Fruit fly (Drosophila melanogaster) whole organism, embryonic: ENCODE data around the gene CG1703.

Source experiments
- Aef1 ChIP-seq: fragments of 200-800 bp; sonication (Bioruptor generic); IDR thresholded peaks from 3 replicates; pipeline ENCODE4 v1.3.6; 2022; ENCODE audit warnings: missing biosample characterization, missing genetic modification characterization
- Atf6 ChIP-seq: fragments of 200-800 bp; sonication (Bioruptor generic); IDR thresholded peaks from 2 replicates; pipeline ENCODE4 v1.3.6; 2022; ENCODE audit warnings: missing biosample characterization, missing genetic modification characterization
- CG10543 ChIP-seq: fragments of 200-800 bp; sonication (Bioruptor generic); optimal IDR thresholded peaks from 3 replicates; lab custom pipeline; 2017; ENCODE audit warnings: missing biosample characterization, mild to moderate bottlenecking, missing genetic modification characterization, moderate library complexity
- CG12391 ChIP-seq: fragments of 200-800 bp; sonication (Bioruptor generic); optimal IDR thresholded peaks from 3 replicates; lab custom pipeline; 2018; ENCODE audit warnings: missing biosample characterization, mild to moderate bottlenecking, missing genetic modification characterization, moderate library complexity
- CG12744 ChIP-seq: fragments of 200-800 bp; sonication (Bioruptor generic); optimal IDR thresholded peaks from 2 replicates; lab custom pipeline; 2016; ENCODE audit warnings: missing biosample characterization, missing genetic modification characterization
- CG13296 ChIP-seq: fragments of 200-800 bp; sonication (Bioruptor generic); optimal IDR thresholded peaks from 3 replicates; lab custom pipeline; 2018; ENCODE audit warnings: missing biosample characterization, mild to moderate bottlenecking, missing genetic modification characterization
- CG14710 ChIP-seq: fragments of 200-800 bp; sonication (Bioruptor generic); optimal IDR thresholded peaks from 3 replicates; lab custom pipeline; 2019; ENCODE audit warnings: missing biosample characterization, mild to moderate bottlenecking, missing genetic modification characterization, moderate library complexity
- CG15696 ChIP-seq: fragments of 200-800 bp; sonication (Bioruptor generic); optimal IDR thresholded peaks from 2 replicates; lab custom pipeline; 2019; ENCODE audit warnings: missing biosample characterization, mild to moderate bottlenecking, missing genetic modification characterization, moderate library complexity
- CG1792 ChIP-seq: fragments of 200-800 bp; sonication (Bioruptor generic); optimal IDR thresholded peaks from 2 replicates; lab custom pipeline; 2016; ENCODE audit warnings: missing biosample characterization, missing genetic modification characterization
- CG31388 ChIP-seq: fragments of 200-800 bp; sonication (Bioruptor generic); optimal IDR thresholded peaks from 2 replicates; lab custom pipeline; 2016; ENCODE audit warnings: missing biosample characterization, missing genetic modification characterization
- CG32532 ChIP-seq: fragments of 200-800 bp; sonication (Bioruptor generic); IDR thresholded peaks from 2 replicates; pipeline ENCODE4 v1.3.6; 2022; ENCODE audit warnings: missing biosample characterization, missing genetic modification characterization
- CG33557 ChIP-seq: fragments of 200-800 bp; sonication (Bioruptor generic); optimal IDR thresholded peaks from 2 replicates; lab custom pipeline; 2019; ENCODE audit warnings: missing biosample characterization, mild to moderate bottlenecking, missing genetic modification characterization, moderate library complexity
- CG34224 ChIP-seq: fragments of 200-800 bp; sonication (Bioruptor generic); IDR thresholded peaks from 3 replicates; pipeline ENCODE4 v1.3.6; 2022; ENCODE audit warnings: missing biosample characterization, missing genetic modification characterization; ENCODE audit not compliant: partially characterized antibody
- CG4360 ChIP-seq: fragments of 200-800 bp; sonication (Bioruptor generic); IDR thresholded peaks from 2 replicates; pipeline ENCODE4 v1.3.6; 2022; ENCODE audit warnings: missing biosample characterization, missing genetic modification characterization
- CG43689 ChIP-seq: fragments of 200-800 bp; sonication (Bioruptor generic); IDR thresholded peaks from 2 replicates; pipeline ENCODE4 v1.3.6; 2022; ENCODE audit warnings: missing biosample characterization, missing genetic modification characterization
- CG6272 ChIP-seq: fragments of 200-800 bp; sonication (Bioruptor generic); IDR thresholded peaks from 2 replicates; pipeline ENCODE4 v1.3.6; 2022; ENCODE audit warnings: missing biosample characterization, missing genetic modification characterization
- CG7928 ChIP-seq: fragments of 200-800 bp; sonication (Bioruptor generic); optimal IDR thresholded peaks from 2 replicates; lab custom pipeline; 2017; ENCODE audit warnings: missing biosample characterization, mild to moderate bottlenecking, missing genetic modification characterization
- CG7987 ChIP-seq: fragments of 200-800 bp; sonication (Bioruptor generic); optimal IDR thresholded peaks from 2 replicates; lab custom pipeline; 2018; ENCODE audit warnings: missing biosample characterization, mild to moderate bottlenecking, missing genetic modification characterization, moderate library complexity
- CG8290 ChIP-seq, 3 experiments: fragments of 200-800 bp; sonication (Bioruptor generic); optimal IDR thresholded peaks; 2 replicates each; lab custom pipeline; 2016 to 2019; ENCODE audit warnings: missing biosample characterization in 3 of 3, missing genetic modification characterization in 3 of 3, mild to moderate bottlenecking in 2 of 3, moderate library complexity in 1 of 3
- CG9437 ChIP-seq: fragments of 200-800 bp; sonication (Bioruptor generic); optimal IDR thresholded peaks from 2 replicates; lab custom pipeline; 2018; ENCODE audit warnings: missing biosample characterization, mild to moderate bottlenecking, missing genetic modification characterization
- CrebB ChIP-seq: fragments of 200-800 bp; sonication (Bioruptor generic); optimal IDR thresholded peaks from 3 replicates; lab custom pipeline; 2018; ENCODE audit warnings: missing biosample characterization, mild to moderate bottlenecking, missing genetic modification characterization
- Dad ChIP-seq: fragments of 200-800 bp; sonication (Bioruptor generic); optimal IDR thresholded peaks from 3 replicates; lab custom pipeline; 2016; ENCODE audit warnings: missing biosample characterization, missing genetic modification characterization
- Dip3 ChIP-seq: fragments of 200-800 bp; sonication (Bioruptor generic); optimal IDR thresholded peaks from 3 replicates; lab custom pipeline; 2016; ENCODE audit warnings: missing biosample characterization, missing genetic modification characterization
- Fer1 ChIP-seq: fragments of 200-800 bp; sonication (Bioruptor generic); optimal IDR thresholded peaks from 2 replicates; lab custom pipeline; 2017; ENCODE audit warnings: missing biosample characterization, mild to moderate bottlenecking, missing genetic modification characterization
- H2.0 ChIP-seq: fragments of 200-800 bp; sonication (Bioruptor generic); IDR thresholded peaks from 2 replicates; pipeline ENCODE4 v1.3.6; 2022; ENCODE audit warnings: missing biosample characterization, missing genetic modification characterization
- Lhr ChIP-seq: fragments of 200-800 bp; sonication (Bioruptor generic); optimal IDR thresholded peaks from 3 replicates; lab custom pipeline; 2017; ENCODE audit warnings: mild to moderate bottlenecking, missing biosample characterization, missing genetic modification reagents, missing genetic modification characterization
- Poxn ChIP-seq: fragments of 200-800 bp; sonication (Bioruptor generic); IDR thresholded peaks from 2 replicates; pipeline ENCODE4 v1.3.6; 2022; ENCODE audit warnings: missing biosample characterization, missing genetic modification characterization
- Ptx1 ChIP-seq: fragments of 200-800 bp; sonication (Bioruptor generic); IDR thresholded peaks from 2 replicates; pipeline ENCODE4 v1.3.6; 2022; ENCODE audit warnings: missing biosample characterization, missing genetic modification characterization
- Sox100B ChIP-seq: fragments of 200-800 bp; sonication (Bioruptor generic); optimal IDR thresholded peaks from 3 replicates; lab custom pipeline; 2018; ENCODE audit warnings: missing biosample characterization, mild to moderate bottlenecking, missing genetic modification characterization
- Spps ChIP-seq: fragments of 200-800 bp; sonication (Bioruptor generic); optimal IDR thresholded peaks from 2 replicates; lab custom pipeline; 2018; ENCODE audit warnings: missing biosample characterization, mild to moderate bottlenecking, missing genetic modification characterization
- crc ChIP-seq: fragments of 200-800 bp; sonication (Bioruptor generic); optimal IDR thresholded peaks from 2 replicates; lab custom pipeline; 2016; ENCODE audit warnings: missing biosample characterization, missing genetic modification characterization
- crp ChIP-seq, 2 experiments: fragments of 200-800 bp; sonication (Bioruptor generic); optimal IDR thresholded peaks; 2 replicates in 1 of 2; 3 replicates in 1 of 2; lab custom pipeline; 2017; ENCODE audit warnings: missing biosample characterization in 2 of 2, missing genetic modification characterization in 2 of 2, mild to moderate bottlenecking in 1 of 2, moderate library complexity in 1 of 2
- disco-r ChIP-seq: fragments of 200-800 bp; sonication (Bioruptor generic); optimal IDR thresholded peaks from 2 replicates; lab custom pipeline; 2016; ENCODE audit warnings: missing biosample characterization, missing genetic modification characterization
- en ChIP-seq: fragments of 200-800 bp; sonication (Bioruptor generic); optimal IDR thresholded peaks from 2 replicates; lab custom pipeline; 2016; ENCODE audit warnings: missing biosample characterization, missing genetic modification characterization
- ewg ChIP-seq: fragments of 200-800 bp; sonication (Bioruptor generic); optimal IDR thresholded peaks from 3 replicates; lab custom pipeline; 2017; ENCODE audit warnings: mild to moderate bottlenecking, missing biosample characterization, missing genetic modification reagents, missing genetic modification characterization
- fru ChIP-seq: fragments of >200 bp; optimal IDR thresholded peaks from 2 replicates; lab custom pipeline; 2017
- gfzf ChIP-seq: fragments of 200-800 bp; sonication (Bioruptor generic); optimal IDR thresholded peaks from 2 replicates; lab custom pipeline; 2016; ENCODE audit warnings: missing biosample characterization, mild to moderate bottlenecking, missing genetic modification characterization, moderate library complexity
- gsb ChIP-seq: fragments of 200-800 bp; sonication (Bioruptor generic); IDR thresholded peaks from 2 replicates; pipeline ENCODE4 v1.3.6; 2022; ENCODE audit warnings: missing biosample characterization, missing genetic modification characterization
- ind ChIP-seq: fragments of 200-800 bp; sonication (Bioruptor generic); optimal IDR thresholded peaks from 3 replicates; lab custom pipeline; 2016; ENCODE audit warnings: missing biosample characterization, missing genetic modification characterization
- lab ChIP-seq: fragments of 200-800 bp; sonication (Bioruptor generic); optimal IDR thresholded peaks from 3 replicates; lab custom pipeline; 2017; ENCODE audit warnings: missing biosample characterization, missing genetic modification characterization, mild to moderate bottlenecking, moderate library complexity, missing genetic modification reagents
- lilli ChIP-seq: fragments of 200-800 bp; sonication (Bioruptor generic); optimal IDR thresholded peaks from 3 replicates; lab custom pipeline; 2016; ENCODE audit warnings: missing biosample characterization, missing genetic modification characterization
- pzg ChIP-seq: fragments of 200-800 bp; sonication (Bioruptor generic); optimal IDR thresholded peaks from 3 replicates; lab custom pipeline; 2018; ENCODE audit warnings: missing biosample characterization, mild to moderate bottlenecking, missing genetic modification characterization, moderate library complexity
- rib ChIP-seq: fragments of 200-800 bp; sonication (Bioruptor generic); IDR thresholded peaks from 2 replicates; pipeline ENCODE4 v1.3.6; 2022; ENCODE audit warnings: missing biosample characterization, missing genetic modification characterization
- sob ChIP-seq: fragments of 200-800 bp; sonication (Bioruptor generic); IDR thresholded peaks from 2 replicates; pipeline ENCODE4 v1.3.6; 2022; ENCODE audit warnings: missing biosample characterization, missing genetic modification characterization
- sqz ChIP-seq: fragments of 200-800 bp; sonication (Bioruptor generic); optimal IDR thresholded peaks from 3 replicates; lab custom pipeline; 2018; ENCODE audit warnings: missing biosample characterization, mild to moderate bottlenecking, missing genetic modification characterization
- unc-4 ChIP-seq: fragments of 200-800 bp; sonication (Bioruptor generic); IDR thresholded peaks from 2 replicates; pipeline ENCODE4 v1.3.6; 2022; ENCODE audit warnings: missing biosample characterization, missing genetic modification characterization; ENCODE audit not compliant: partially characterized antibody
- unpg ChIP-seq: fragments of 200-800 bp; sonication (Bioruptor generic); optimal IDR thresholded peaks from 3 replicates; lab custom pipeline; 2018; ENCODE audit warnings: missing biosample characterization, mild to moderate bottlenecking, missing genetic modification characterization, moderate library complexity
- vvl ChIP-seq: fragments of 200-800 bp; sonication (Bioruptor generic); IDR thresholded peaks from 2 replicates; pipeline ENCODE4 v1.3.6; 2022; ENCODE audit warnings: missing biosample characterization, missing genetic modification characterization
- zen ChIP-seq: fragments of 200-800 bp; sonication (Bioruptor generic); optimal IDR thresholded peaks from 3 replicates; lab custom pipeline; 2018; ENCODE audit warnings: missing biosample characterization, mild to moderate bottlenecking, missing genetic modification characterization, moderate library complexity

CG1703 gene

dm6 chrX:11569956-11570695 is 41.6 kb upstream of the CG1703 start, which contains the start of the genes Polr2A and CG11699 (continued):
- TF ChIP-seq Ptx1 (GFP tag; lab: Robert Waterston, UW), result peak; percentile 36; the same call in 1 of the 2 replicates
- TF ChIP-seq CG1792, result no peak
- peak; percentile 57 for TF ChIP-seq ind (GFP tag; lab: Kevin White, UChicago)
- peak; percentile 41 for TF ChIP-seq lilli
- TF ChIP-seq CG9437 (GFP tag; lab: Kevin White, UChicago), result no peak
- peak; percentile 71 for TF ChIP-seq pzg (GFP tag; lab: Kevin White, UChicago)
- TF ChIP-seq Aef1 (GFP tag; lab: Robert Waterston, UW), result peak; percentile 38; the same call in 2 of the 3 replicates
- TF ChIP-seq Poxn (GFP tag; lab: Robert Waterston, UW), result no peak
- TF ChIP-seq CG12391 (tag; lab: Kevin White, UChicago), result peak; percentile 66
- peak; percentile 58 for TF ChIP-seq CG10543 (GFP tag; lab: Kevin White, UChicago)
- TF ChIP-seq CG7987 (GFP tag; lab: Kevin White, UChicago), result no peak
- TF ChIP-seq crc, result no peak
- TF ChIP-seq fru (lab: Kevin White, UChicago), result no peak
- no peak for TF ChIP-seq CG12744 (GFP tag; lab: Kevin White, UChicago)
- peak; percentile 47 for TF ChIP-seq Fer1 (GFP tag; lab: Kevin White, UChicago)
- no peak for TF ChIP-seq CG43689
- no peak; the same call in 1 of the 2 replicates for TF ChIP-seq CG6272
- TF ChIP-seq H2.0, result no peak
- TF ChIP-seq Sox100B (GFP tag; lab: Kevin White, UChicago), result no peak
- peak; percentile 40 for TF ChIP-seq zen (tag; lab: Kevin White, UChicago)
- TF ChIP-seq sqz (GFP tag; lab: Kevin White, UChicago), result peak; percentile 54
- TF ChIP-seq crp (GFP tag; optimal IDR thresholded peaks at IDR 0.05; lab: Kevin White, UChicago), result peak; percentile 3 to 90
- no peak for TF ChIP-seq CrebB (tag; lab: Kevin White, UChicago)
- TF ChIP-seq unc-4 (GFP tag; lab: Robert Waterston, UW), result 0 out of 2 replicates have a peak, but pooled peaks have one; percentile 18
- TF ChIP-seq CG31388, result no peak
- TF ChIP-seq CG33557 (GFP tag; lab: Kevin White, UChicago), result no peak
- peak; percentile 8 for TF ChIP-seq CG13296 (GFP tag; lab: Kevin White, UChicago)
- peak; percentile 25 for TF ChIP-seq CG8290 (GFP tag; optimal IDR thresholded peaks at IDR 0.05; lab: Kevin White, UChicago)
- TF ChIP-seq CG8290 (tag; optimal IDR thresholded peaks at IDR 0.05; lab: Kevin White, UChicago), result peak in 1 of 2 experiments; percentile 24
- TF ChIP-seq vvl (GFP tag; lab: Robert Waterston, UW), result 0 out of 2 replicates have a peak, but pooled peaks have one; percentile 22
- TF ChIP-seq sob (GFP tag; lab: Robert Waterston, UW), result peak; percentile 57
- no peak for TF ChIP-seq lab (GFP tag; lab: Kevin White, UChicago)
- TF ChIP-seq Dip3 (GFP tag; lab: Kevin White, UChicago), result peak; percentile 40
- TF ChIP-seq CG15696, result peak; percentile 56
- no peak for TF ChIP-seq rib
- no peak for TF ChIP-seq CG7928 (GFP tag; lab: Kevin White, UChicago)
- TF ChIP-seq en (GFP tag; lab: Kevin White, UChicago), result no peak
- peak; percentile 34; the same call in 1 of the 2 replicates for TF ChIP-seq CG32532 (GFP tag; lab: Robert Waterston, UW)
- no peak for TF ChIP-seq Atf6 (GFP tag; lab: Robert Waterston, UW)
- TF ChIP-seq CG4360 (GFP tag; lab: Robert Waterston, UW), result no peak
- no peak for TF ChIP-seq disco-r
- peak; percentile 62 for TF ChIP-seq gfzf (GFP tag; lab: Kevin White, UChicago)
- peak; percentile 2 for TF ChIP-seq unpg (GFP tag; lab: Kevin White, UChicago)
- peak; percentile 73 for TF ChIP-seq CG14710 (tag; lab: Kevin White, UChicago)
- no peak for TF ChIP-seq Dad (GFP tag; lab: Kevin White, UChicago)
- peak; percentile 42 for TF ChIP-seq Lhr (GFP tag; lab: Kevin White, UChicago)
- no peak for TF ChIP-seq Spps (tag; lab: Kevin White, UChicago)
- peak; percentile 21 for TF ChIP-seq ewg
- no peak for TF ChIP-seq gsb (GFP tag; lab: Robert Waterston, UW)
- TF ChIP-seq CG34224 (GFP tag; lab: Robert Waterston, UW), result no peak
